Fruit fly (Drosophila melanogaster): Measurements from ENCODE around the gene hb.
A peak's percentile ranks its signal among the peaks of the same experiment; 100 is the strongest.

Gene hb

DNA sequence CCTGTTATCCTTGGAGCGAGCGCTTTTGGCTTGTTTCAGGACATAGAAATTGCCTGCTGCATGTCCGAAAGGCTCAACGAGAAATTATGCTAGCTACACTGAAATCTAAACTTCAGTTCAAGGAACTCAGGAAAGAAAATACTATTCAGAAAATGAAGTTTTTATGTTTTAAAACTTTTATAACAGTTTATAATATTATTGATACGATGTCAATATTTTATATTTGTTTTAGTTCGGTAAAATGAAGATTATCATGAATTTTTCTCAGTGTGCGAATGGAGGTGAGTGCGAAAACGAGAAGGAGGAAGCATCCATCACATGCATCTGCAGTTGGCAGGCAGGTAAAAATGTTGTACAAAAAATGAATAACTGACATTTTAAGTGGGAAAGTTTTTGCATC lies 48.7 kb upstream of the hb start (continued):
- TF ChIP-seq CG16813 (GFP tag; IDR thresholded peaks at IDR 0.05; ENCODE audit: partially characterized antibody) (no peak), pzg (GFP tag; optimal IDR thresholded peaks at IDR 0.05) (no peak), hkb (optimal IDR thresholded peaks at IDR 0.05) (no peak), hkb (GFP tag; IDR thresholded peaks at IDR 0.05) (peak; percentile 79), gem (tag; optimal IDR thresholded peaks at IDR 0.05) (peak; percentile 84), lmd (GFP tag; IDR thresholded peaks at IDR 0.05) (peak; percentile 59), CG11696 (GFP tag; IDR thresholded peaks at IDR 0.05) (0 out of 2 replicates have a peak, but pooled peaks have one; percentile 44), CG32772 (GFP tag; IDR thresholded peaks at IDR 0.05) (no peak), CG14441 (GFP tag; IDR thresholded peaks at IDR 0.05) (no peak), CG6689 (GFP tag; IDR thresholded peaks at IDR 0.05) (peak; percentile 63), D (optimal IDR thresholded peaks at IDR 0.05) (no peak), D (GFP tag; optimal IDR thresholded peaks at IDR 0.05) (peak; percentile 38), ewg (GFP tag; optimal IDR thresholded peaks at IDR 0.05) (peak; percentile 33), CG34422 (GFP tag; IDR thresholded peaks at IDR 0.05) (peak; percentile 56; the same call in 2 of the 3 replicates), CG2116 (GFP tag; optimal IDR thresholded peaks at IDR 0.05) (peak; percentile 13), CG34376 (GFP tag; optimal IDR thresholded peaks at IDR 0.05) (no peak), CG7372 (GFP tag; IDR thresholded peaks at IDR 0.05) (no peak), CG17568 (GFP tag; optimal IDR thresholded peaks at IDR 0.05) (peak; percentile 35), run (tag; optimal IDR thresholded peaks at IDR 0.05) (peak; percentile 38), stwl (tag; optimal IDR thresholded peaks at IDR 0.05) (peak; percentile 15), Ravus (GFP tag; IDR thresholded peaks at IDR 0.05) (no peak; the same call in 1 of the 2 replicates), phol (tag; optimal IDR thresholded peaks at IDR 0.05) (peak; percentile 73), Ada2b (GFP tag; IDR thresholded peaks at IDR 0.05) (peak; percentile 73), CG12942 (GFP tag; optimal IDR thresholded peaks at IDR 0.05) (peak; percentile 43), tna (GFP tag; IDR thresholded peaks at IDR 0.05; ENCODE audit: partially characterized antibody) (no peak), az2 (GFP tag; optimal IDR thresholded peaks at IDR 0.05) (peak; percentile 66), Stat92E (GFP tag; optimal IDR thresholded peaks at IDR 0.05) (no peak), CG2875 (GFP tag; optimal IDR thresholded peaks at IDR 0.05) (no peak), CG17361 (GFP tag; IDR thresholded peaks at IDR 0.05) (peak; percentile 71; the same call in 2 of the 3 replicates), so (GFP tag; IDR thresholded peaks at IDR 0.05) (peak; percentile 65; the same call in 2 of the 3 replicates), HLHmδ (GFP tag; optimal IDR thresholded peaks at IDR 0.05) (no peak), CG11247 (GFP tag; IDR thresholded peaks at IDR 0.05) (no peak), gfzf (GFP tag; optimal IDR thresholded peaks at IDR 0.05) (no peak), CG13123 (GFP tag; optimal IDR thresholded peaks at IDR 0.05) (peak; percentile 35), CG10462 (GFP tag; optimal IDR thresholded peaks at IDR 0.05) (no peak), usp (GFP tag; optimal IDR thresholded peaks at IDR 0.05) (no peak), sna (GFP tag; IDR thresholded peaks at IDR 0.05; ENCODE audit: partially characterized antibody) (no peak), eve (GFP tag; optimal IDR thresholded peaks at IDR 0.05) (peak in 1 of 2 experiments; percentile 84), pros (GFP tag; optimal IDR thresholded peaks at IDR 0.05) (no peak), h (optimal IDR thresholded peaks at IDR 0.05) (no peak), Aef1 (GFP tag; IDR thresholded peaks at IDR 0.05) (no peak), peb (GFP tag; IDR thresholded peaks at IDR 0.05) (no peak), Atf-2 (GFP tag; optimal IDR thresholded peaks at IDR 0.05) (no peak), dmrt99B (tag; optimal IDR thresholded peaks at IDR 0.05) (peak; percentile 76), hb (GFP tag; IDR thresholded peaks at IDR 0.05; ENCODE audit: partially characterized antibody) (no peak), chif (GFP tag; optimal IDR thresholded peaks at IDR 0.05) (peak; percentile 33 to 42), CG1603 (tag; optimal IDR thresholded peaks at IDR 0.05) (peak; percentile 35), fu2 (GFP tag; optimal IDR thresholded peaks at IDR 0.05) (no peak), twi (tag; optimal IDR thresholded peaks at IDR 0.05) (no peak), Gsc (GFP tag; IDR thresholded peaks at IDR 0.05) (no peak), Hey (tag; optimal IDR thresholded peaks at IDR 0.05) (no peak), Poxn (GFP tag; IDR thresholded peaks at IDR 0.05) (no peak)

All from whole organism, embryonic.